Worm (Caenorhabditis elegans): ENCODE measurements around the gene T28C6.5.

Gene T28C6.5

ce11 chrIV:8824145-8824833 is 3.0 kb downstream of the T28C6.5 start, which contains the start of the genes col-117 and col-3:
Gene col-117 (minus strand): TSS chrIV:8824195.
Gene col-3 (plus strand): TSS chrIV:8824783.
- TF ChIP-seq cnd-1 (tag; optimal IDR thresholded peaks at IDR 0.05) (no peak), hlh-1 (tag; optimal IDR thresholded peaks at IDR 0.05) (no peak), ceh-83 (GFP tag; optimal IDR thresholded peaks at IDR 0.05) (no peak), unc-62 (GFP tag; optimal IDR thresholded peaks at IDR 0.05) (no peak), mls-2 (tag; optimal IDR thresholded peaks at IDR 0.05) (no peak), ham-2 (GFP tag; optimal IDR thresholded peaks at IDR 0.05) (peak; percentile 72), nhr-2 (tag; optimal IDR thresholded peaks at IDR 0.05) (no peak), ceh-39 (tag; optimal IDR thresholded peaks at IDR 0.05) (no peak), nhr-28 (tag; optimal IDR thresholded peaks at IDR 0.05) (no peak), sptf-1 (tag; optimal IDR thresholded peaks at IDR 0.05) (no peak), mep-1 (tag; optimal IDR thresholded peaks at IDR 0.05) (no peak), nhr-76 (tag; optimal IDR thresholded peaks at IDR 0.05) (no peak), zip-8 (tag; optimal IDR thresholded peaks at IDR 0.05) (no peak), ztf-11 (tag; optimal IDR thresholded peaks at IDR 0.05) (no peak), elt-1 (tag; optimal IDR thresholded peaks at IDR 0.05; ENCODE audit: borderline replicate concordance, insufficient read depth) (peak; percentile 77), sem-2 (GFP tag; optimal IDR thresholded peaks at IDR 0.05) (no peak), snpc-4 (tag; optimal IDR thresholded peaks at IDR 0.05) (no peak)

- TF ChIP-seq sem-2 (GFP tag; optimal IDR thresholded peaks at IDR 0.05) (no peak), elt-1 (tag; optimal IDR thresholded peaks at IDR 0.05; ENCODE audit: borderline replicate concordance, insufficient read depth) (no peak), unc-120 (tag; optimal IDR thresholded peaks at IDR 0.05; ENCODE audit: poor library complexity, severe bottlenecking) (no peak), nhr-237 (tag; optimal IDR thresholded peaks at IDR 0.05) (no peak), snpc-4 (tag; optimal IDR thresholded peaks at IDR 0.05) (no peak), blmp-1 (tag; optimal IDR thresholded peaks at IDR 0.05) (no peak), lsy-2 (tag; optimal IDR thresholded peaks at IDR 0.05) (no peak), pha-4 (tag; optimal IDR thresholded peaks at IDR 0.05) (no peak)
Measured at ce11 chrIV:8825997-8826605, 4.9 kb downstream of the T28C6.5 start.

ce11 chrIV:8826606-8827000 is 5.4 kb downstream of the T28C6.5 start:
- TF ChIP-seq unc-120 (tag; optimal IDR thresholded peaks at IDR 0.05; ENCODE audit: poor library complexity, severe bottlenecking) (peak; percentile 9), unc-39 (tag; optimal IDR thresholded peaks at IDR 0.05) (no peak), zip-8 (tag; optimal IDR thresholded peaks at IDR 0.05) (no peak), mls-2 (tag; optimal IDR thresholded peaks at IDR 0.05) (no peak), ham-2 (GFP tag; optimal IDR thresholded peaks at IDR 0.05) (no peak)

- TF ChIP-seq nhr-237 (tag; optimal IDR thresholded peaks at IDR 0.05) (no peak), unc-39 (tag; optimal IDR thresholded peaks at IDR 0.05) (no peak), hlh-1 (tag; optimal IDR thresholded peaks at IDR 0.05) (no peak), ceh-39 (tag; optimal IDR thresholded peaks at IDR 0.05) (no peak), mep-1 (tag; optimal IDR thresholded peaks at IDR 0.05) (no peak), mab-5 (tag; optimal IDR thresholded peaks at IDR 0.05) (no peak), lsy-2 (tag; optimal IDR thresholded peaks at IDR 0.05) (no peak), snpc-4 (tag; optimal IDR thresholded peaks at IDR 0.05) (no peak), nhr-28 (tag; optimal IDR thresholded peaks at IDR 0.05) (no peak), bed-3 (GFP tag; optimal IDR thresholded peaks at IDR 0.05) (no peak), sem-2 (GFP tag; optimal IDR thresholded peaks at IDR 0.05) (no peak), unc-120 (tag; optimal IDR thresholded peaks at IDR 0.05; ENCODE audit: poor library complexity, severe bottlenecking) (no peak), ceh-43 (GFP tag; optimal IDR thresholded peaks at IDR 0.05) (no peak), nhr-76 (tag; optimal IDR thresholded peaks at IDR 0.05) (no peak), nhr-12 (tag; optimal IDR thresholded peaks at IDR 0.05) (no peak), elt-1 (tag; optimal IDR thresholded peaks at IDR 0.05; ENCODE audit: borderline replicate concordance, insufficient read depth) (no peak), ceh-83 (GFP tag; optimal IDR thresholded peaks at IDR 0.05) (no peak), unc-62 (GFP tag; optimal IDR thresholded peaks at IDR 0.05) (no peak), ces-1 (GFP tag; optimal IDR thresholded peaks at IDR 0.05) (no peak)
Measured at ce11 chrIV:8827500-8827899, 6.3 kb downstream of the T28C6.5 start, which contains the start of gene T28C6.7. Gene T28C6.7 (plus strand): TSS chrIV:8827800.

- TF ChIP-seq M03D4.4 (tag; optimal IDR thresholded peaks at IDR 0.05) (no peak), pha-4 (tag; optimal IDR thresholded peaks at IDR 0.05) (no peak), ham-2 (GFP tag; optimal IDR thresholded peaks at IDR 0.05) (no peak), tbx-8 (GFP tag; optimal IDR thresholded peaks at IDR 0.05) (no peak), blmp-1 (tag; optimal IDR thresholded peaks at IDR 0.05) (no peak), ztf-11 (tag; optimal IDR thresholded peaks at IDR 0.05) (no peak), mls-2 (tag; optimal IDR thresholded peaks at IDR 0.05) (no peak), bed-3 (GFP tag; optimal IDR thresholded peaks at IDR 0.05) (no peak), nhr-2 (tag; optimal IDR thresholded peaks at IDR 0.05) (no peak), ces-1 (GFP tag; optimal IDR thresholded peaks at IDR 0.05) (no peak), ceh-43 (GFP tag; optimal IDR thresholded peaks at IDR 0.05) (no peak)
Measured at ce11 chrIV:8830591-8830990, 9.3 kb downstream of the T28C6.5 start, which contains the start of gene T28C6.8. Gene T28C6.8 (minus strand): TSS chrIV:8830727.

Data from whole organism, mixed stage, embryonic.